Worm (Caenorhabditis elegans): ENCODE measurements around the gene D1044.7.

DNA sequence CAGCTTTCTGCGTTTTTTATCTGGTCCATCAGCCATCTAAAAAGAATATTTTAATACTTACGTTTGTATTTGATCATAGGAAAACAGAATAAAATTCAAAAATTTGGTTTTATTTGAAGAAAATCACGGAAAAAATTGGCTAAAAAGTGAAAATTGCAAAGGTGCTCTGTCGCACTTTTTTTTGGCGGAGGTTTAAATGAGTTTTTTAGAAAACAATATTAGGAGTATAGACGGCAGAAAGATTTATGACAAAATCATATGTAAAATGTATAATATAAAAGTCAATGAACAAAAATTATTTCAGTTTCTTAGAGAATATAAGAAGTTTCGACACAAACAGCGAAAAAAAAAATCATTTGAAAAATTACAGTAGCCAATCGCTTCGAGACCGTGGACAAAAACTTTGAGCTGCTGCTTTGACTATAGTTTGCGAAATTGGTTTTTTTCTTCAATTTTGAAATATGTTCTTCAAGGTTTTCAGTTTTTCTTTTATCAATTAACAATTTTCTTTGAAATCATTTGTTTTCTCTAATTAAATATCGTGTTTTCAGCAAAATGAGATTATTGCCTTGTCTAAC lies 24.7 kb downstream of the D1044.7 start, which contains the start of the genes R02F2.7 and R02F2.4:
- no peak for TF ChIP-seq blmp-1 (tag; optimal IDR thresholded peaks at IDR 0.05)
- no peak for TF ChIP-seq pha-4 (tag; optimal IDR thresholded peaks at IDR 0.05)

Data from whole organism, mixed stage, embryonic.